Worm (Caenorhabditis elegans) whole organism, L2 larva: ENCODE measurements around the gene ttr-43.

Experiments used
- ZK546.5 ChIP-seq: sonication (generic microtip); optimal IDR thresholded peaks from 2 replicates; lab custom pipeline; 2017; ENCODE audit warnings: missing biosample characterization, missing genetic modification characterization
- aly-2 ChIP-seq: fragments of 150-350 bp; optimal IDR thresholded peaks from 2 replicates; lab custom pipeline; 2014; ENCODE audit warnings: missing biosample characterization, missing genetic modification characterization
- blmp-1 ChIP-seq: sonication (generic microtip); optimal IDR thresholded peaks from 2 replicates; lab custom pipeline; 2017; ENCODE audit warnings: missing genetic modification characterization, mild to moderate bottlenecking, missing compliant biosample characterization, antibody characterized with exemption, moderate library complexity; ENCODE audit not compliant: insufficient read depth
- dmd-4 ChIP-seq: sonication (generic microtip); optimal IDR thresholded peaks from 2 replicates; lab custom pipeline; 2017; ENCODE audit warnings: missing biosample characterization, missing genetic modification characterization
- fos-1 ChIP-seq: fragments of 150-350 bp; optimal IDR thresholded peaks from 2 replicates; lab custom pipeline; 2014; ENCODE audit warnings: missing biosample characterization, missing genetic modification characterization
- nhr-11 ChIP-seq: fragments of 150-350 bp; optimal IDR thresholded peaks from 2 replicates; lab custom pipeline; 2014; ENCODE audit warnings: missing biosample characterization, missing genetic modification characterization
- nhr-237 ChIP-seq: fragments of 150-350 bp; optimal IDR thresholded peaks from 2 replicates; lab custom pipeline; 2014; ENCODE audit warnings: missing biosample characterization, missing genetic modification characterization
- nhr-25 ChIP-seq: fragments of 150-350 bp; sonication (generic microtip); optimal IDR thresholded peaks from 3 replicates; lab custom pipeline; 2014; ENCODE audit warnings: missing biosample characterization, missing genetic modification characterization
- unc-62 ChIP-seq: fragments of 150-350 bp; optimal IDR thresholded peaks from 2 replicates; lab custom pipeline; 2014; ENCODE audit warnings: missing biosample characterization, missing genetic modification reagents, missing genetic modification characterization
- ztf-11 ChIP-seq: sonication (generic microtip); optimal IDR thresholded peaks from 2 replicates; lab custom pipeline; 2017; ENCODE audit warnings: missing biosample characterization, missing genetic modification characterization

DNA sequence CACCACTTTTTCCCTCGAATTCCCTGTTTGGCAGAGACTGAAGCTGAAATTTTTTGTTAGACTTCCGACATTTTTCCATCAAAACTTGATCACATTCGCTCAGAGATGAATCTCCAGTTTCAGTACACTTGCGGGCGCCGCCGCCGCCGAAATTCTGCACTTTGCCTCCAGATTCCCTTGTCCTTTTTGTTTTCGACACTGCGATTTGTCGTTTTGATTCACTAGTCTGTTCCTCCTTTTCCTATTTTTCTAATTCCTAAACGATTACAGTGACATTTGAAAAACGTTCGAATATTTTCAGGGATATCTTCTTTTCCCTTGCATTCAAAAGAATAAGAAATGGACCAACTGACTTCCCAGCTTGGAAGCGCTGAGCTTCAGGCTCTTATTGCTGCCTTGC is 49.8 kb downstream of the ttr-43 start, which contains the start of gene F45D3.2:
- TF ChIP-seq ZK546.5 = no peak
- no peak for TF ChIP-seq nhr-237 (tag; lab: Kevin White, UChicago)
- TF ChIP-seq fos-1 (tag; lab: Kevin White, UChicago) = no peak
- no peak for TF ChIP-seq blmp-1 (tag; lab: Kevin White, UChicago)
- TF ChIP-seq ztf-11 (tag; lab: Kevin White, UChicago) = no peak
- TF ChIP-seq nhr-25 = no peak
- no peak for TF ChIP-seq aly-2 (tag; lab: Kevin White, UChicago)
- no peak for TF ChIP-seq dmd-4 (tag; lab: Kevin White, UChicago)
- no peak for TF ChIP-seq unc-62
- TF ChIP-seq nhr-11 (tag; lab: Kevin White, UChicago) = no peak
